Fruit fly (Drosophila melanogaster): ENCODE results near the gene Atg8b.

The Atg8b gene

DNA sequence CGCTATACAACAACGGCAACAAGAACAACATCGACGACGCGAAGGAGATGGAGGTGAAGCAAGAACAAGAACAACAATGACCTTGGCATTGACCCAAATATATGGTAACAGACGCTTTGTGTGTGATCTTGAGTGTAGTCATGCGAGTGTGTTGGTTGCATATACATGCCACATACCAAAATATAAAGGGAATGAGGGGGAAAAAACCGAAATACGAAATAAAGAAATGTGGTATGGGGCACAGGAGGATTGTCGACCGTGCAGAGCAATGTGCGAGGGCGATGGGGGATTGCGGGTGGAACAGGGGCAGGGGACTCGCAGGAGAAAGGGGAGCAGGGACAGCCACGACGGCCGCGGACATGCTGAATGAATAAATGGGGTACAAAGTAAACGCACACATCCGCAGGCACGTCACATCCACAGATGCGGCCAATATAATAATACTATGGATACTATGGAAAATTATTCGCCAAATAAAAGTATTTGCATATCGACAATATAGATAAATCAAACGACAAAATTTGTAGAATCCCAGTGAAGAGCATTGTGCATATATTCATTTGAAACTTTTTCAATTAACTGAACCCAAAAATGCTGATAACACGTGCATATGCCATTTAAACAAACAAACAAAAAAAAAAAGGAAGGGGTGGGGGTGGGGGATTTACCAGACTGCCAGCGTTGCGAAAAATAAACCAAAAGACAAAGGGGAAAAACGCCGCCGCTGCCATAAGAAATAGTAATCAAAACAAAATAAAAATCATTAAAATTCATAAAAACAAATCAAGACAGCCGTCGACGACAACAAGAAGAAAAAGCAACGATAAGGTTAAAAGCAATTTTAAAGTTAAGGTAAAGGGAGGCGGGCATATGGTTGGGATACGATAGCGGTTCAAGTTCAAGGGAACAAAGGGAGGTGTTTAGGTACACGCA, 18.7 kb downstream of the Atg8b start (continued):
- TF ChIP-seq lz (GFP tag; optimal IDR thresholded peaks at IDR 0.05): no peak
- TF ChIP-seq CG34406 (GFP tag; optimal IDR thresholded peaks at IDR 0.05): peak; percentile 24
- no peak for TF ChIP-seq salr (GFP tag; optimal IDR thresholded peaks at IDR 0.05)
- peak; percentile 5 for TF ChIP-seq fkh (GFP tag; optimal IDR thresholded peaks at IDR 0.05)
- TF ChIP-seq CG6163 (GFP tag; IDR thresholded peaks at IDR 0.05): no peak; the same call in 2 of the 3 replicates
- TF ChIP-seq svp (GFP tag): peak; percentile 86
- peak; percentile 38 to 62 for TF ChIP-seq ss (GFP tag; optimal IDR thresholded peaks at IDR 0.05)
- no peak for TF ChIP-seq net (GFP tag; optimal IDR thresholded peaks at IDR 0.05)
- no peak for TF ChIP-seq Sox15 (GFP tag; optimal IDR thresholded peaks at IDR 0.05)

dm6 chr3R:17705140-17705539, 19.7 kb downstream of the Atg8b start:
- TF ChIP-seq Lpt (GFP tag; optimal IDR thresholded peaks at IDR 0.05): no peak
- TF ChIP-seq Ets21C (GFP tag; optimal IDR thresholded peaks at IDR 0.05): no peak
- no peak for TF ChIP-seq CG8119 (GFP tag; IDR thresholded peaks at IDR 0.05)
- TF ChIP-seq ss (GFP tag; optimal IDR thresholded peaks at IDR 0.05): no peak
- no peak for TF ChIP-seq CG15336 (GFP tag; IDR thresholded peaks at IDR 0.05)
- no peak for TF ChIP-seq OdsH (GFP tag; optimal IDR thresholded peaks at IDR 0.05)
- no peak for TF ChIP-seq Met (GFP tag; optimal IDR thresholded peaks at IDR 0.05)
- no peak for TF ChIP-seq CG9139 (GFP tag; optimal IDR thresholded peaks at IDR 0.05)
- TF ChIP-seq acj6 (GFP tag; optimal IDR thresholded peaks at IDR 0.05): no peak
- no peak for TF ChIP-seq CG6276 (GFP tag; optimal IDR thresholded peaks at IDR 0.05)
- TF ChIP-seq esn (GFP tag; optimal IDR thresholded peaks at IDR 0.05): no peak
- TF ChIP-seq Eip93F (GFP tag; optimal IDR thresholded peaks at IDR 0.05): no peak
- no peak for TF ChIP-seq spab (GFP tag; optimal IDR thresholded peaks at IDR 0.05)
- TF ChIP-seq eg (GFP tag; IDR thresholded peaks at IDR 0.05): no peak
- no peak for TF ChIP-seq CG11762 (GFP tag; optimal IDR thresholded peaks at IDR 0.05; ENCODE audit: insufficient read depth)
- no peak for TF ChIP-seq CG4318 (GFP tag; optimal IDR thresholded peaks at IDR 0.05)
- no peak for TF ChIP-seq Eip78C (GFP tag)
- no peak for TF ChIP-seq dsx (GFP tag; optimal IDR thresholded peaks at IDR 0.05; ENCODE audit: poor library complexity, severe bottlenecking)
- no peak for TF ChIP-seq Hr4 (GFP tag; optimal IDR thresholded peaks at IDR 0.05)

DNA sequence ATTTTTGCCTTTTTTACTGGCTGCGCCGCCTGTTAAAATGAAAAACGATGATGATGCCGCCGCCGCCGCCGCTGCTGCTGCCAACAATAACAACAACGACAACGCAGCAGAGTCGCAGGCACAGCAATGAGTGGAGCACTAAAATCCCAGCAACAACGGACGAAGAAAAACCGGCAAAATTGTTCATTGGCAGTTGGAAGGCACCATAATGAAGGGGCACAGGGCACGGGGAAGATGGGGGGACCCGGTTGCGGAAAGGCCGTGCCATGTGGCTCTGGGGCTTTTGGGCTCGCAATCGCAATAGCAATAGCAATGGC, 20.4 kb downstream of the Atg8b start:
- TF ChIP-seq CG6808 (GFP tag; optimal IDR thresholded peaks at IDR 0.05): peak; percentile 9
- peak; percentile 5 for TF ChIP-seq CG6854 (GFP tag; optimal IDR thresholded peaks at IDR 0.05)
- TF ChIP-seq CG4318 (GFP tag; optimal IDR thresholded peaks at IDR 0.05): no peak
- TF ChIP-seq spab (GFP tag; optimal IDR thresholded peaks at IDR 0.05): no peak

DNA sequence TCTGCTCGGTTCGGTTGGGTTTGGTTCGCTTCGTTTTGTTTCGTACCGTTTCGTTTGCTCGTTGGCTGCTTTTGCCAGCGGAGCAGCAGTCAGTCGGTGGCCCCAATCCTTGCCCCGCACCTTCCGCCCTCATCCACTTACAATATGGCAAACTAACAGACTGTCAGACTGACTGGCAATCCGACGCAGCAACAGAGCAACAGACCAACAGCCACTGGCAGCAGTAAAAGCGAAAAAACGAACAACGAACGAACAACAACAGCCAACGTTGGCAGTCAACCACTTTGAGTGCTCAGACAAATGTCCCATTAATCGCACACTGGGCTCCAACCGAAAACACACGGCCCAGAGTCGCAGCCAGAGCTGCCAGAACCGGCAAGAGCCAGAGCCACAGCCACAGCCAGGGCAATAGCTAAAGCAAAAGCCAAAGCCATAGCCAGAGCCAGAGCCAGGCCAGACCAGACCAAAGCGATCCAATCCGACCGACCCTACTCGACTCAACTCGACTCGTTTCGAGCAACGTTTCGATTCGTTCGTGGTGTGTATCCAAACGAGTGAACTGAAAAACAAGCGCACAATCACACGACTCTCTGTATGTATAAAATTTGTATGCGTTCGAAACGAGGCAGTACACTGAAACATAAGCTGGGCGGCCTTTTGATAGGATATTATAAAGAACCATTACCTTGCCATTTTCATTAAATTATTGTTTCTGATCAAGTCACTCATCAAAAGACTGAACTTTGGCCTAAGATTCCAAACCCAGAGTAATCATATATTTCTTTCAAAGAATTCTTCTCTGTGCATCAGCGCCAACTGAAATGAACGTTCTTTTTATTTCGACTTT, 20.9 kb downstream of the Atg8b start:
- TF ChIP-seq CG11902 (GFP tag; optimal IDR thresholded peaks at IDR 0.05) (peak; percentile 100), ss (GFP tag; optimal IDR thresholded peaks at IDR 0.05) (peak; percentile 100), Sox102F (GFP tag; optimal IDR thresholded peaks at IDR 0.05) (peak; percentile 100), esn (GFP tag; optimal IDR thresholded peaks at IDR 0.05) (peak; percentile 100), CG9139 (GFP tag; optimal IDR thresholded peaks at IDR 0.05) (peak; percentile 99), Ets96B (tag; optimal IDR thresholded peaks at IDR 0.05) (peak; percentile 100), CG32006 (GFP tag; optimal IDR thresholded peaks at IDR 0.05) (peak; percentile 100), CG7368 (GFP tag; optimal IDR thresholded peaks at IDR 0.05) (peak; percentile 100), achi (GFP tag; optimal IDR thresholded peaks at IDR 0.05) (peak; percentile 99), CG4318 (GFP tag; optimal IDR thresholded peaks at IDR 0.05) (peak; percentile 100), pdm3 (GFP tag; optimal IDR thresholded peaks at IDR 0.05) (peak; percentile 100), topi (GFP tag; optimal IDR thresholded peaks at IDR 0.05) (peak; percentile 100), Gug (GFP tag; IDR thresholded peaks at IDR 0.05) (peak; percentile 100), salr (GFP tag; optimal IDR thresholded peaks at IDR 0.05) (peak; percentile 100), spab (GFP tag; optimal IDR thresholded peaks at IDR 0.05) (peak; percentile 100), CG8119 (GFP tag; IDR thresholded peaks at IDR 0.05) (peak; percentile 100), CG6163 (GFP tag; IDR thresholded peaks at IDR 0.05) (peak; percentile 100), Eip75B (GFP tag; optimal IDR thresholded peaks at IDR 0.05) (peak; percentile 100), CG3032 (tag; optimal IDR thresholded peaks at IDR 0.05) (peak; percentile 100), Hr4 (GFP tag; optimal IDR thresholded peaks at IDR 0.05) (peak; percentile 100), Lpt (GFP tag; optimal IDR thresholded peaks at IDR 0.05) (peak; percentile 100), CG10669 (GFP tag; optimal IDR thresholded peaks at IDR 0.05) (peak; percentile 100), cyc (GFP tag; optimal IDR thresholded peaks at IDR 0.05) (peak; percentile 100)
